Worm (Caenorhabditis elegans): ENCODE measurements around the gene pqn-32.

DNA sequence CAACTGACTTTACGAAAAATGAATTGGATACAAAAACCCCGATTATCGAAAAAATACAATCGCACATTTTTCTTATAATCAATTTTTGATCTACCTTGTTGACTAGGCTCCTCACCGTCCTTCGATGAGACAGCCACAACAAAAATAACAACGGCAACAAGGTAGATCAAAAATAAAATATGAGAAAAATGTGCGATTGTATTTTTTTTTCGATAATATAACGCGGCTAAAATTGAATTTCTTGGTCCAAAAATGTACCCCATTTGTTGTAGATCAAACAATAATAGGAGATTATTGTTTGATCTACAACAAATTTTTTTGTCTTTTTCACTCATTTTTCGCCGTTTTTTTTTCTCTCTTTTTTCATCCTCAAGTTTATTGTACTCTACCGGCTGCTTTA, 22.8 kb downstream of the pqn-32 start:
- no peak for TF ChIP-seq him-1 (tag; optimal IDR thresholded peaks at IDR 0.05)
- no peak for TF ChIP-seq W03F9.2 (tag; optimal IDR thresholded peaks at IDR 0.05)
- no peak for TF ChIP-seq dao-5 (tag; optimal IDR thresholded peaks at IDR 0.05)
